Fruit fly (Drosophila melanogaster) whole organism, wandering third instar larva: ENCODE data around the gene OXA1L.

Experiments
- CG9705 ChIP-seq: fragments of 200-800 bp; sonication (Bioruptor generic); optimal IDR thresholded peaks from 2 replicates; lab custom pipeline; 2018; ENCODE audit warnings: missing biosample characterization, mild to moderate bottlenecking, missing genetic modification characterization
- Dfd ChIP-seq: fragments of >200 bp; optimal IDR thresholded peaks from 2 replicates; lab custom pipeline; 2017; ENCODE audit warnings: missing biosample characterization, missing genetic modification characterization
- Dif ChIP-seq: fragments of 200-275, 200-300 bp; sonication (Bioruptor generic); optimal IDR thresholded peaks from 2 replicates; lab custom pipeline; 2018; ENCODE audit warnings: missing biosample characterization, missing genetic modification characterization; ENCODE audit not compliant: partially characterized antibody
- GATAd ChIP-seq: sonication (Bioruptor generic); optimal IDR thresholded peaks from 2 replicates; lab custom pipeline; 2016; ENCODE audit warnings: missing biosample characterization, missing genetic modification characterization
- HLH106 ChIP-seq: fragments of 200-800 bp; optimal IDR thresholded peaks from 3 replicates; lab custom pipeline; 2019; ENCODE audit warnings: missing biosample characterization, mild to moderate bottlenecking, missing genetic modification characterization, moderate library complexity
- Hnf4 ChIP-seq: fragments of 200-800 bp; sonication (Bioruptor generic); optimal IDR thresholded peaks from 2 replicates; lab custom pipeline; 2016; ENCODE audit warnings: missing biosample characterization, mild to moderate bottlenecking, missing genetic modification characterization
- Hr78 ChIP-seq: fragments of >200 bp; optimal IDR thresholded peaks from 2 replicates; lab custom pipeline; 2017; ENCODE audit warnings: missing biosample characterization, missing genetic modification characterization
- Hr83 ChIP-seq: fragments of 200-300 bp; sonication (Bioruptor generic); optimal IDR thresholded peaks from 2 replicates; lab custom pipeline; 2016; ENCODE audit warnings: missing biosample characterization, mild to moderate bottlenecking, missing genetic modification characterization, moderate library complexity; ENCODE audit not compliant: poor library complexity, severe bottlenecking
- Jra ChIP-seq: sonication (Bioruptor generic); optimal IDR thresholded peaks from 2 replicates; lab custom pipeline; 2016; ENCODE audit warnings: missing biosample characterization, missing genetic modification characterization
- Myc ChIP-seq: fragments of >200 bp; optimal IDR thresholded peaks from 2 replicates; lab custom pipeline; 2017
- N ChIP-seq: fragments of >200 bp; optimal IDR thresholded peaks from 2 replicates; lab custom pipeline; 2018; ENCODE audit warnings: missing biosample characterization, missing external identifiers, missing genetic modification characterization
- Rel ChIP-seq, 2 experiments: fragments of 200-800 bp; sonication (Bioruptor generic) in 1 of 2; optimal IDR thresholded peaks; 2 replicates in 1 of 2; 3 replicates in 1 of 2; lab custom pipeline; 2016 to 2019; ENCODE audit warnings: mild to moderate bottlenecking in 2 of 2, missing biosample characterization in 2 of 2, missing genetic modification characterization in 2 of 2, moderate library complexity in 1 of 2
- Sp1 ChIP-seq: fragments of 200-800 bp; sonication (Bioruptor generic); optimal IDR thresholded peaks from 3 replicates; lab custom pipeline; 2019; ENCODE audit warnings: missing biosample characterization, mild to moderate bottlenecking, missing genetic modification characterization, moderate library complexity
- Vsx2 ChIP-seq: fragments of 200-300, 225-300 bp; sonication (Bioruptor generic); optimal IDR thresholded peaks from 2 replicates; lab custom pipeline; 2018; ENCODE audit warnings: missing biosample characterization, missing genetic modification characterization; ENCODE audit not compliant: partially characterized antibody
- brk ChIP-seq: fragments of 200-800 bp; sonication (Bioruptor generic); optimal IDR thresholded peaks from 2 replicates; lab custom pipeline; 2016; ENCODE audit warnings: missing biosample characterization, mild to moderate bottlenecking, missing genetic modification characterization
- dl ChIP-seq, 2 experiments: fragments of 175-275, 200-275 bp in 1 of 2; fragments of 200-275 bp in 1 of 2; sonication (Bioruptor generic); optimal IDR thresholded peaks; lab custom pipeline; 2018; ENCODE audit warnings: mild to moderate bottlenecking in 2 of 2, missing biosample characterization in 2 of 2, missing genetic modification characterization in 2 of 2, moderate library complexity in 2 of 2; ENCODE audit not compliant: partially characterized antibody in 2 of 2, insufficient read depth in 1 of 2
- dmrt93B ChIP-seq: fragments of 200-800 bp; sonication (Bioruptor generic); optimal IDR thresholded peaks from 2 replicates; lab custom pipeline; 2018; ENCODE audit warnings: missing biosample characterization, mild to moderate bottlenecking, missing genetic modification characterization
- dsf ChIP-seq: sonication (Bioruptor generic); optimal IDR thresholded peaks from 2 replicates; lab custom pipeline; 2016; ENCODE audit warnings: missing biosample characterization, missing genetic modification characterization, borderline replicate concordance
- fru ChIP-seq: fragments of 200-800 bp; sonication (Bioruptor generic); optimal IDR thresholded peaks from 3 replicates; lab custom pipeline; 2016; ENCODE audit warnings: missing biosample characterization, mild to moderate bottlenecking, missing genetic modification characterization
- h ChIP-seq: fragments of 200-800 bp; sonication (Bioruptor generic); optimal IDR thresholded peaks from 3 replicates; lab custom pipeline; 2016; ENCODE audit warnings: missing biosample characterization, mild to moderate bottlenecking, missing genetic modification characterization
- jim ChIP-seq: fragments of 175-275, 200-325 bp; sonication (Bioruptor generic); optimal IDR thresholded peaks from 2 replicates; lab custom pipeline; 2016; ENCODE audit warnings: missing biosample characterization, mild to moderate bottlenecking, missing genetic modification characterization
- lola ChIP-seq: fragments of >200 bp; optimal IDR thresholded peaks from 2 replicates; lab custom pipeline; 2017; ENCODE audit warnings: missing biosample characterization, missing genetic modification characterization
- pan ChIP-seq: fragments of >200 bp; optimal IDR thresholded peaks from 2 replicates; lab custom pipeline; 2017
- psq ChIP-seq: fragments of 200-800 bp; sonication (Bioruptor generic); optimal IDR thresholded peaks from 3 replicates; lab custom pipeline; 2017; ENCODE audit warnings: missing biosample characterization, mild to moderate bottlenecking, missing genetic modification characterization, moderate library complexity
- rgr ChIP-seq: fragments of 200-800 bp; sonication (Bioruptor generic); optimal IDR thresholded peaks from 3 replicates; lab custom pipeline; 2016; ENCODE audit warnings: missing biosample characterization, mild to moderate bottlenecking, missing genetic modification characterization
- sage ChIP-seq: fragments of 200-800 bp; sonication (Bioruptor generic); optimal IDR thresholded peaks from 2 replicates; lab custom pipeline; 2016; ENCODE audit warnings: missing biosample characterization, mild to moderate bottlenecking, missing genetic modification characterization
- tai ChIP-seq: sonication (Bioruptor generic); optimal IDR thresholded peaks from 2 replicates; lab custom pipeline; 2016; ENCODE audit warnings: missing biosample characterization, missing genetic modification characterization
- usp ChIP-seq: fragments of >200 bp; optimal IDR thresholded peaks from 2 replicates; lab custom pipeline; 2017; ENCODE audit warnings: missing biosample characterization, missing genetic modification characterization
- woc ChIP-seq: sonication (Bioruptor generic); optimal IDR thresholded peaks from 2 replicates; lab custom pipeline; 2016; ENCODE audit warnings: missing biosample characterization, mild to moderate bottlenecking, missing genetic modification characterization

The OXA1L gene

DNA sequence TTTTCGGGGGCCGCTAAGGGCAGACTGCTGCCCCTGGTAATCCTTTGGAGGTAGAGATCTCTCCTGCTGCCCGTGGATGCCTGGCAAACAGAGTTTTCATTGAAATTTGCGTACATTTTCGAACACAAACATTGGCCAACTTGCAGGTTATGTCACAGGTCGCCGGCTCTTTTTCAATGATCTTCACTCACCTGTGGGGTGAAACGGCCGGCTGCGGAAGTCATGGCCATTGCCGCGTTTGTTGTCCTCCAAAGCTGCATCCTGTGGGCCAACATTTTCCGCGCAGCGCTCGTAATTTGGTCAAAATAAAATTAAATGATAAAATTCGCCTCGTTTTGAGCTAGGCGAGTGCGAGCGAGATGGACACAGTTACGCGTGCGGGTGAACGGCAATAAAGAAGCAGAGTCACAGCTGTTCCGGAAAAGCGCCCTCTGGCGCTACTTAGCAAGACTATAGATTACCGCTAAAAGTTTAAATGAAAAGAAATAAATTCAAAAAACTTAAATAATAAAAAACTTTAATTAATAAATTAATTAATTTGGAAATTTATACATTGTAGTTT lies 479 bp downstream of the OXA1L start:
- TF ChIP-seq Myc (lab: Kevin White, UChicago) (peak; percentile 69), Sp1 (GFP tag; lab: Kevin White, UChicago) (no peak)

DNA sequence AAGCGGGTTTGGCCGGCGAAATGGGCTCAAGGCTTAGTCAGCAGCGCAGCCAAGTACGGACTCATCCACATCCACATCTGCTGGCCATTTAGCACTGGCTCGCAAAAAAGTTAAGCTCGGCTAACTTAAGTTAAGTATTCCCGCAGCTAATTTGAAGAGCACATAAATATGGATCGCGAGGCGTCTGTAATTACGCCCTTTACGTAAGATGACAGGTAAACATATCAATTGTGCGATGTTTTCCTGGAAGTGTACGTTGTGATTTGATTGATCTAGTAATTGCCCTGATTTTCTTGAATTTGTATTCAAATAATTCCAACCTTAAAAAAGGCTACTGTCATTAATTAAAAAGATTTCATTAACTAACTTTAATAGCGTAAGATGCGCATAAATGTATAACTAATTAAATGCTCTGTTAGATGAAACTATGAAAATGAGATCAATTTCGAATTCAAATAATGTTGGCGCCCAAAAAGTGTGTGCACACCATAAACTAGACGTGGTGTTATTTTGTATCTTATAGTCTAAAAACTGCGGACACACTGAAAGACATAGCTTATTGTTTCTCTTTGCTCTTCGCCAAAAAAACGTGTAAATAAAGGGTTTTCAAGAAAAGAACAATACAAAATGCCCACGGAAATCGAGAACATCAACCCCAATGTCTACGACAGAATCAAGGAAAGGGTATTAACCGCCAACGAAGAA lies 3.8 kb downstream of the OXA1L start, which contains the start of the genes CG6409 and galla-2:
TSS of gene CG6409 (minus strand) at position 51 of the 705 bp plus-strand sequence.
TSS of gene galla-2 (plus strand) at position 555 of the 705 bp plus-strand sequence.
- TF ChIP-seq pan (lab: Kevin White, UChicago) (no peak), tai (GFP tag; lab: Kevin White, UChicago) (no peak), Dfd (GFP tag; lab: Kevin White, UChicago) (no peak), h (GFP tag; lab: Kevin White, UChicago) (no peak), Dif (GFP tag; lab: Kevin White, UChicago) (no peak), dsf (GFP tag; lab: Kevin White, UChicago) (no peak), N (no peak), brk (GFP tag; lab: Kevin White, UChicago) (no peak), sage (GFP tag; lab: Kevin White, UChicago) (no peak), HLH106 (tag; lab: Kevin White, UChicago) (no peak), lola (GFP tag; lab: Kevin White, UChicago) (no peak), woc (no peak), Sp1 (GFP tag; lab: Kevin White, UChicago) (no peak), Hnf4 (GFP tag; lab: Kevin White, UChicago) (no peak)
- TF ChIP-seq, all 38 proteins: peak for 0

DNA sequence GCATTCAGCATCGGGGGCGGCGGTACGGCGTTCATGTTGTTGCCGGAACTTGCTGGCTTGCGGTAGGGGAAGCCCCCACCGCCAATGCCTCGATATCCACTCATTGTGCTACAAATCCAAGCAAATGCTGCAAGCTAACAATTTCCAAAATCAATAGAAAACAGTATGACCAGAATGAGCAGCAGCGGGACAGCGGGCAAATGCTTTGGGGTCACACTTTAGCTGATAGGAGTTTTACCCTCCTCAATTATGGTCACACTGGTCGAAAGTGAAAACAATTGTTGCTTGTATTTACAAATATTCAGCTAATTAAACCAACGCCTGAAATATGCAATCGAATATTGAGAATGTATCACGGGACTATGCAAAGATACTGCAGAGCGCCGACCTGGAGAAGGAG lies 7.4 kb downstream of the OXA1L start, which contains the start of the genes CG6418 and Blos4:
TSS of gene CG6418 (minus strand) at position 196 of the 400 bp plus-strand sequence.
TSS of gene Blos4 (plus strand) at position 244 of the 400 bp plus-strand sequence.
- TF ChIP-seq Vsx2 (peak; percentile 93), Rel (GFP tag; optimal IDR thresholded peaks at IDR 0.05; lab: Kevin White, UChicago) (no peak), Rel (tag; optimal IDR thresholded peaks at IDR 0.05; lab: Kevin White, UChicago) (peak; percentile 17), rgr (GFP tag; lab: Kevin White, UChicago) (peak; percentile 91), fru (GFP tag; lab: Kevin White, UChicago) (no peak)
- TF ChIP-seq, all 38 proteins: peak for 3

DNA sequence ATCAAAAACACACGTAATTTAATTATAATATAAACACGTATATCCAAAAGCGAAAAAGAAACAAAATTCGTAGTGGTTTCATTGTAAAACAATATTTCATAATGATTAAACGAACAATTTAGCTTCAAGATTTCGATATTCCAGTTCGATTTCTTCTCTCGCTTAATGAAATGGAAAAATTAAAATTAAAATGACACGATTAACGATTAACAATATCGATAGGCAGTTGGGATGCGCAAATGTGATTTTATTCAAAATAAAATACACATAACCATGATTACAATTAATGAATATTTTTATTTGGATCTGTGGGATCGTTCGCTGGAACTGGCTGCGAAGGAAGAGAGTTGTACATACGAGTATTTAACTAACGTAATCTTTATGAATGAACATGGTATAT lies 10.2 kb downstream of the OXA1L start:
- no peak for TF ChIP-seq Jra (GFP tag; lab: Kevin White, UChicago)
- TF ChIP-seq N = no peak
- no peak for TF ChIP-seq lola (GFP tag; lab: Kevin White, UChicago)
- TF ChIP-seq brk (GFP tag; lab: Kevin White, UChicago) = no peak
- TF ChIP-seq Hr78 (GFP tag; lab: Kevin White, UChicago) = no peak
- no peak for TF ChIP-seq usp (GFP tag; lab: Kevin White, UChicago)
- TF ChIP-seq Hnf4 (GFP tag; lab: Kevin White, UChicago) = no peak
- no peak for TF ChIP-seq dmrt93B (GFP tag; lab: Kevin White, UChicago)
- TF ChIP-seq jim (GFP tag; lab: Kevin White, UChicago) = no peak
- TF ChIP-seq sage (GFP tag; lab: Kevin White, UChicago) = no peak
- no peak for TF ChIP-seq GATAd
- TF ChIP-seq fru (GFP tag; lab: Kevin White, UChicago) = no peak
- TF ChIP-seq Sp1 (GFP tag; lab: Kevin White, UChicago) = no peak
- TF ChIP-seq dl (GFP tag; optimal IDR thresholded peaks at IDR 0.05; lab: Kevin White, UChicago; ENCODE audit: insufficient read depth in 1 of 2, partially characterized antibody in 2 of 2) = no peak
- no peak for TF ChIP-seq rgr (GFP tag; lab: Kevin White, UChicago)
- no peak for TF ChIP-seq psq
- no peak for TF ChIP-seq Dif (GFP tag; lab: Kevin White, UChicago)
- TF ChIP-seq CG9705 (GFP tag; lab: Kevin White, UChicago) = no peak
- TF ChIP-seq Hr83 (GFP tag; lab: Kevin White, UChicago) = no peak
- TF ChIP-seq tai (GFP tag; lab: Kevin White, UChicago) = no peak
